Worm (Caenorhabditis elegans) whole organism, L1 larva: ENCODE results near the gene nhr-219.

ENCODE experiments used
- C04F5.9 ChIP-seq: sonication (generic microtip); optimal IDR thresholded peaks from 2 replicates; lab custom pipeline; 2016; ENCODE audit warnings: missing genetic modification characterization, missing compliant biosample characterization
- C16A3.4 ChIP-seq: fragments of 150-350 bp; optimal IDR thresholded peaks from 2 replicates; lab custom pipeline; 2014; ENCODE audit warnings: missing biosample characterization, missing genetic modification characterization
- C34B4.2 ChIP-seq: sonication (generic microtip); optimal IDR thresholded peaks from 2 replicates; lab custom pipeline; 2017; ENCODE audit warnings: mild to moderate bottlenecking, missing genetic modification characterization, missing compliant biosample characterization
- Y116A8C.19 ChIP-seq: sonication (generic microtip); optimal IDR thresholded peaks from 2 replicates; lab custom pipeline; 2016; ENCODE audit warnings: missing compliant biosample characterization, missing genetic modification characterization, borderline replicate concordance
- aha-1 ChIP-seq: fragments of 150-350 bp; optimal IDR thresholded peaks from 2 replicates; lab custom pipeline; 2014; ENCODE audit warnings: missing biosample characterization, missing genetic modification characterization
- blmp-1 ChIP-seq: fragments of 150-350 bp; optimal IDR thresholded peaks from 2 replicates; lab custom pipeline; 2014; ENCODE audit warnings: missing biosample characterization, missing genetic modification characterization
- ceh-63 ChIP-seq: fragments of 200-800 bp; sonication (Bioruptor generic); optimal IDR thresholded peaks from 2 replicates; lab custom pipeline; 2018; ENCODE audit warnings: mild to moderate bottlenecking, missing genetic modification characterization, missing compliant biosample characterization
- ceh-8 ChIP-seq: fragments of 200-800 bp; sonication (Bioruptor generic); optimal IDR thresholded peaks from 2 replicates; lab custom pipeline; 2018; ENCODE audit warnings: mild to moderate bottlenecking, missing genetic modification characterization, moderate library complexity, missing compliant biosample characterization
- ceh-90 ChIP-seq: sonication (generic microtip); optimal IDR thresholded peaks from 2 replicates; lab custom pipeline; 2016; ENCODE audit warnings: missing genetic modification characterization, missing compliant biosample characterization
- efl-1 ChIP-seq, 4 experiments: fragments of 150-350 bp; optimal IDR thresholded peaks in 3 of 4; peaks in 1 of 4; 1 replicate in 1 of 4; 2 replicates in 3 of 4; lab custom pipeline; 2014; ENCODE audit warnings: missing biosample characterization in 2 of 4, missing genetic modification characterization in 2 of 4, missing genetic modification reagents in 2 of 4
- egl-27 ChIP-seq, 2 experiments: fragments of 150-350 bp in 1 of 2; sonication (generic microtip); optimal IDR thresholded peaks; 3 replicates each; lab custom pipeline; 2017 to 2018; ENCODE audit warnings: missing biosample characterization in 2 of 2, missing genetic modification characterization in 2 of 2, missing genetic modification reagents in 2 of 2
- elt-2 ChIP-seq: sonication (generic microtip); optimal IDR thresholded peaks from 2 replicates; lab custom pipeline; 2016; ENCODE audit warnings: missing genetic modification characterization, mild to moderate bottlenecking, inconsistent platforms, missing compliant biosample characterization, missing genetic modification reagents
- grh-1 ChIP-seq: fragments of 200-800 bp; sonication (Bioruptor generic); IDR thresholded peaks from 2 replicates; pipeline ENCODE4 v1.3.6; 2022; ENCODE audit warnings: missing genetic modification reagents, missing genetic modification characterization, missing compliant biosample characterization
- hpl-2 ChIP-seq: fragments of 150-350 bp; optimal IDR thresholded peaks from 2 replicates; lab custom pipeline; 2014; ENCODE audit warnings: missing biosample characterization, missing genetic modification reagents, missing genetic modification characterization
- isw-1 ChIP-seq: fragments of 200-800 bp; sonication (Bioruptor generic); IDR thresholded peaks from 2 replicates; pipeline ENCODE4 v1.3.6; 2022; ENCODE audit warnings: missing genetic modification characterization, missing compliant biosample characterization
- jun-1 ChIP-seq: fragments of 150-350 bp; optimal IDR thresholded peaks from 2 replicates; lab custom pipeline; 2014; ENCODE audit warnings: missing biosample characterization, missing genetic modification reagents, missing genetic modification characterization
- lin-14 ChIP-seq: fragments of 200-800 bp; sonication (Bioruptor generic); optimal IDR thresholded peaks from 2 replicates; lab custom pipeline; 2018; ENCODE audit warnings: mild to moderate bottlenecking, missing genetic modification characterization, moderate library complexity, missing compliant biosample characterization
- lin-35 ChIP-seq, 2 experiments: fragments of 150-350 bp; optimal IDR thresholded peaks; 2 replicates each; lab custom pipeline; 2014; ENCODE audit warnings: missing biosample characterization in 2 of 2, missing genetic modification characterization in 2 of 2, missing genetic modification reagents in 2 of 2
- mef-2 ChIP-seq: fragments of 150-350 bp; optimal IDR thresholded peaks from 2 replicates; lab custom pipeline; 2014; ENCODE audit warnings: missing biosample characterization, missing genetic modification characterization
- mep-1 ChIP-seq: fragments of 150-350 bp; optimal IDR thresholded peaks from 2 replicates; lab custom pipeline; 2014; ENCODE audit warnings: missing biosample characterization, missing genetic modification characterization
- nhr-11 ChIP-seq: fragments of 150-350 bp; optimal IDR thresholded peaks from 2 replicates; lab custom pipeline; 2014; ENCODE audit warnings: missing biosample characterization, missing genetic modification characterization
- nhr-12 ChIP-seq: sonication (generic microtip); optimal IDR thresholded peaks from 2 replicates; lab custom pipeline; 2017; ENCODE audit warnings: missing biosample characterization, missing genetic modification characterization
- nhr-19 ChIP-seq: fragments of 200-800 bp; sonication (Bioruptor generic); conservative IDR thresholded peaks from 2 replicates; pipeline ENCODE4 v1.3.6; 2022; ENCODE audit warnings: missing genetic modification characterization, missing compliant biosample characterization
- nhr-237 ChIP-seq: fragments of 150-350 bp; optimal IDR thresholded peaks from 2 replicates; lab custom pipeline; 2014; ENCODE audit warnings: missing biosample characterization, missing genetic modification characterization
- nhr-47 ChIP-seq: sonication (generic microtip); optimal IDR thresholded peaks from 2 replicates; lab custom pipeline; 2016; ENCODE audit warnings: mild to moderate bottlenecking, missing genetic modification characterization, moderate library complexity, missing compliant biosample characterization
- nhr-71 ChIP-seq: sonication (generic microtip); optimal IDR thresholded peaks from 2 replicates; lab custom pipeline; 2016; ENCODE audit warnings: mild to moderate bottlenecking, missing genetic modification characterization, moderate library complexity, missing compliant biosample characterization
- nhr-76 ChIP-seq: sonication (generic microtip); optimal IDR thresholded peaks from 2 replicates; lab custom pipeline; 2017; ENCODE audit warnings: missing biosample characterization, missing genetic modification characterization
- nhr-84 ChIP-seq: sonication (generic microtip); optimal IDR thresholded peaks from 2 replicates; lab custom pipeline; 2017; ENCODE audit warnings: missing biosample characterization, missing genetic modification characterization
- nhr-85 ChIP-seq: sonication (generic microtip); peaks from one replicate; lab custom pipeline; 2016; ENCODE audit warnings: missing genetic modification characterization, inconsistent platforms, missing compliant biosample characterization
- pag-3 ChIP-seq: sonication (generic microtip); optimal IDR thresholded peaks from 2 replicates; lab custom pipeline; 2017; ENCODE audit warnings: missing genetic modification characterization, mild to moderate bottlenecking, missing compliant biosample characterization, antibody characterized with exemption, borderline replicate concordance; ENCODE audit not compliant: insufficient read depth
- pax-3 ChIP-seq: fragments of 200-800 bp; sonication (Bioruptor generic); optimal IDR thresholded peaks from 2 replicates; lab custom pipeline; 2018; ENCODE audit warnings: mild to moderate bottlenecking, missing genetic modification characterization, moderate library complexity, missing compliant biosample characterization
- skn-1 ChIP-seq: fragments of 150-350 bp; optimal IDR thresholded peaks from 2 replicates; lab custom pipeline; 2014; ENCODE audit warnings: missing biosample characterization, missing genetic modification characterization
- snu-23 ChIP-seq: sonication (generic microtip); optimal IDR thresholded peaks from 2 replicates; lab custom pipeline; 2016; ENCODE audit warnings: missing genetic modification characterization, missing compliant biosample characterization
- sptf-1 ChIP-seq: fragments of 150-350 bp; optimal IDR thresholded peaks from 2 replicates; lab custom pipeline; 2014; ENCODE audit warnings: missing biosample characterization, missing genetic modification characterization
- tbx-2 ChIP-seq: sonication (generic microtip); optimal IDR thresholded peaks from 2 replicates; lab custom pipeline; 2016; ENCODE audit warnings: missing genetic modification characterization, missing compliant biosample characterization
- tlp-1 ChIP-seq: fragments of 150-350 bp; optimal IDR thresholded peaks from 2 replicates; lab custom pipeline; 2014; ENCODE audit warnings: missing biosample characterization, missing genetic modification characterization
- unc-130 ChIP-seq: fragments of 150-350 bp; optimal IDR thresholded peaks from 2 replicates; lab custom pipeline; 2017; ENCODE audit warnings: missing biosample characterization, missing genetic modification characterization, inconsistent platforms
- unc-30 ChIP-seq: sonication (generic microtip); optimal IDR thresholded peaks from 2 replicates; lab custom pipeline; 2017; ENCODE audit warnings: missing biosample characterization, missing genetic modification characterization
- xbp-1 ChIP-seq: sonication (generic microtip); optimal IDR thresholded peaks from 2 replicates; lab custom pipeline; 2016; ENCODE audit warnings: missing genetic modification characterization, missing compliant biosample characterization
- zag-1 ChIP-seq: fragments of 150-350 bp; optimal IDR thresholded peaks from 2 replicates; lab custom pipeline; 2014; ENCODE audit warnings: missing biosample characterization, missing genetic modification characterization
- ztf-4 ChIP-seq: fragments of 150-350 bp; optimal IDR thresholded peaks from 2 replicates; lab custom pipeline; 2014; ENCODE audit warnings: missing biosample characterization, missing genetic modification characterization

The nhr-219 gene

DNA sequence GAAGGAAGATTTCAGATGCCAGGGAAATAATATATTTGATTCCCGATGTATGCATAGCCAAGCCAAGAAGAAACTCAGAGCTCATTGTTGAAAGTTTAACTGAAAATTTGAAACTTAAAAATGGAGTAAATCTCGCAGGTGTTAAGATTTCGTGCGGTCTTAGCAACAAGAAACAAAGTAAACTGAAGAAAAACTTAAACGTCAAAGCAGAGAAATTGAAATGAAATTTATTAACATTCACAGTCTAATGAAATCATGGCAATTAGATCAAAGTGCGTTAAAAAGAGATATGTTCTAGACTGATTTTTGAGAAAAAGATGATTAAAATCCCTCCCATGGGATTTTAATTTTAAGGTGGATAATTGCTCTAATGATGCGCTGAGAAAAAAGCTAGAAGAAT lies 14.9 kb upstream of the nhr-219 start, which contains the start of gene str-84:
Gene str-84 (minus strand): TSS at position 101 of the 400 bp plus-strand sequence.
- TF ChIP-seq egl-27 (tag; optimal IDR thresholded peaks at IDR 0.05; lab: Kevin White, UChicago) = no peak
- no peak for TF ChIP-seq nhr-76 (tag; lab: Kevin White, UChicago)
- TF ChIP-seq ceh-8 (GFP tag; lab: Kevin White, UChicago) = peak; percentile 83
- TF ChIP-seq, all 84 proteins: peak for 1

DNA sequence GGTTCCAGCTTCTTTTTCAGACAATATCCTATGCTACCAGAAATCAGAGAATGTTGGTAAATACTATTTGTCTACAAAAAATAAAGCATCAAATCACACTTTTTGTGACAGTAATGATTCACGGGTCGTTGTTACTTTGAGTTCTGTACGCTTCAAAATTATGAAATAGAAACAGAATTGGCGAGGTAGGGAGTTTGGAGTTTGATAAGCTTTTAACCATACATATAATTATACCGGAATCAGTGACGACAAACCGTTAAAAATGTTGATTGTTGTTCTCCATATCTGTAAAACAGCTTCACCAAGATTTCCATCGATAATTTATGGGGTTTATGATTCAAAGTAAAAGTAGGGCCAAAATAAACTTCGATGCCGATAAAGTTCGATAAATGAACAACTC lies 11.9 kb upstream of the nhr-219 start:
- no peak for TF ChIP-seq C04F5.9 (tag; lab: Kevin White, UChicago)
- TF ChIP-seq nhr-84 = no peak
- no peak for TF ChIP-seq lin-35 (GFP tag; optimal IDR thresholded peaks at IDR 0.05; lab: Kevin White, UChicago)
- no peak for TF ChIP-seq Y116A8C.19 (tag; lab: Kevin White, UChicago)
- no peak for TF ChIP-seq efl-1 (optimal IDR thresholded peaks at IDR 0.05; lab: Kevin White, UChicago)
- peak in 1 of 2 experiments; percentile 62 for TF ChIP-seq efl-1 (GFP tag; optimal IDR thresholded peaks at IDR 0.05 in 1 of 2; lab: Kevin White, UChicago)

DNA sequence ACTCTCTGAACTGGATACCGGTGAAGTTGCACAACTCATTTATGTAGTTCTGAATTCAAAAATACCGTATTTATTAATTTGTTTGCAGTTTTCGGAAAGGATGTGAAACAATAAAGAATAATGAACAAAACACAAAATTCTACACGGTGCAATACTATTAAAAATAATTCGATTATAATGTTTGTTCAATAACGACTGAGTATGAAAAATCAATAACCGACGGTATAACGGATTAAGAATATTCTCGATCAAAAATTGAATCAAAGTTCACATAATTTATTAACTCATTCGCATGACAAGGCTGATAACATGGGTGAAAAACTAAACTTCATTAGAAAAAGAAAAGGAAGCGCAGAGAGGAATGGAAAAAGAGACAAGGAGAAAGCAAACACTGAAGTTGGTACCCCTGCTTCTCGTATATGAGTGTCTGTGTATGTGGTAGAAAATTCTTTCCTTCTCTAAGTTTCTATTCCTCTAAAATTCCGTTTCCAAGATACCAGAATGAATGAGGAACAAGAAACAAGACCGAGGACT lies 9.0 kb upstream of the nhr-219 start, which contains the start of gene nhr-143:
Gene nhr-143 (minus strand): TSS at position 51 of the 534 bp plus-strand sequence.
- TF ChIP-seq mep-1 (tag; lab: Kevin White, UChicago) (peak; percentile 7), unc-30 (tag; lab: Kevin White, UChicago) (no peak), lin-14 (no peak), blmp-1 (tag; lab: Kevin White, UChicago) (peak; percentile 40), pag-3 (tag; lab: Kevin White, UChicago) (no peak), snu-23 (GFP tag; lab: Kevin White, UChicago) (no peak), zag-1 (no peak), C04F5.9 (tag; lab: Kevin White, UChicago) (no peak), isw-1 (no peak), elt-2 (tag; lab: Kevin White, UChicago) (peak; percentile 18), nhr-71 (tag; lab: Kevin White, UChicago) (peak; percentile 3), tbx-2 (tag; lab: Kevin White, UChicago) (no peak), nhr-11 (no peak), pax-3 (tag; lab: Kevin White, UChicago) (no peak), ztf-4 (tag; lab: Kevin White, UChicago) (no peak), nhr-237 (no peak), C34B4.2 (tag; lab: Kevin White, UChicago) (no peak), lin-35 (GFP tag; optimal IDR thresholded peaks at IDR 0.05; lab: Kevin White, UChicago) (no peak), unc-130 (tag; lab: Kevin White, UChicago) (no peak), C16A3.4 (tag; lab: Kevin White, UChicago) (no peak), jun-1 (tag; lab: Kevin White, UChicago) (peak; percentile 2), hpl-2 (GFP tag; lab: Kevin White, UChicago) (no peak)

DNA sequence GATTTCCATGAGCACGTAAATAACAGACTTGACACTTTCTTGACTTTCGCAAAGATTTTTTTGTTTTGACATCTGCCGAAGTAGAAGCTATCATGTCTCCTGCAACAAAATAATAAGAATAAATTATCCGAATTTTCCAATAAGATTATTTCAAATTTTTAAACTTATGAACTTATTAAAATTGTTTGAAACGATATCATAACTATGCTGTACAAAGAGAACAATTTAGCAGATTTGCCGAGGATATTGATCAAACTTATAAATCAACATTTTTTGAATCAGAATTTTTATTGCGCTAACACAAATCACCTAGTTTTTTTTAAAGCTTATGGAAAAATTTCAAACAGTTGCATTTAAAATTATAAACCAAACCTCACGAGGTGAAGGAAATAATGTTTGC lies 6.3 kb upstream of the nhr-219 start, which contains the start of gene nhr-195:
Gene nhr-195 (minus strand): TSS at position 101 of the 400 bp plus-strand sequence.
- no peak for TF ChIP-seq pax-3 (tag; lab: Kevin White, UChicago)

- TF ChIP-seq nhr-47 (no peak), ceh-90 (tag; lab: Kevin White, UChicago) (no peak), blmp-1 (tag; lab: Kevin White, UChicago) (peak; percentile 42), nhr-12 (tag; lab: Kevin White, UChicago) (no peak), tlp-1 (tag; lab: Kevin White, UChicago) (no peak), mef-2 (no peak), skn-1 (tag; lab: Kevin White, UChicago) (no peak), ceh-63 (GFP tag; lab: Kevin White, UChicago) (no peak), aha-1 (tag; lab: Kevin White, UChicago) (no peak), sptf-1 (tag; lab: Kevin White, UChicago) (no peak), Y116A8C.19 (tag; lab: Kevin White, UChicago) (no peak), efl-1 (optimal IDR thresholded peaks at IDR 0.05; lab: Kevin White, UChicago) (no peak), efl-1 (GFP tag; optimal IDR thresholded peaks at IDR 0.05 in 1 of 2; lab: Kevin White, UChicago) (no peak), C16A3.4 (tag; lab: Kevin White, UChicago) (no peak), unc-130 (tag; lab: Kevin White, UChicago) (no peak), nhr-84 (no peak), nhr-85 (peak; percentile 79), jun-1 (tag; lab: Kevin White, UChicago) (no peak), zag-1 (no peak), nhr-19 (no peak), nhr-71 (tag; lab: Kevin White, UChicago) (peak; percentile 10), xbp-1 (tag; lab: Kevin White, UChicago) (no peak), grh-1 (GFP tag; lab: Robert Waterston, UW) (no peak)
Measured at ce11 chrV:8964055-8964758, 1.8 kb downstream of the nhr-219 start, which contains the start of gene nhr-44. TSS of gene nhr-44 (minus strand) at chrV:8964105.
